Worm (Caenorhabditis elegans) whole organism, mixed stage, embryonic: Measurements from ENCODE around the gene clec-117.

ENCODE experiments used
- bed-3 ChIP-seq: fragments of 200-800 bp; sonication (Bioruptor generic); optimal IDR thresholded peaks from 3 replicates; lab custom pipeline; 2018; ENCODE audit warnings: mild to moderate bottlenecking, missing genetic modification characterization, moderate library complexity, missing compliant biosample characterization
- blmp-1 ChIP-seq: fragments of 150-350 bp; optimal IDR thresholded peaks from 2 replicates; lab custom pipeline; 2014; ENCODE audit warnings: missing biosample characterization, missing genetic modification characterization
- ceh-39 ChIP-seq: fragments of 150-350 bp; optimal IDR thresholded peaks from 2 replicates; lab custom pipeline; 2014; ENCODE audit warnings: missing biosample characterization, missing genetic modification characterization
- ceh-43 ChIP-seq: fragments of 200-800 bp; sonication (Bioruptor generic); optimal IDR thresholded peaks from 2 replicates; lab custom pipeline; 2018; ENCODE audit warnings: mild to moderate bottlenecking, missing genetic modification characterization, moderate library complexity, missing compliant biosample characterization
- ceh-83 ChIP-seq: fragments of 200-800 bp; sonication (Bioruptor generic); optimal IDR thresholded peaks from 2 replicates; lab custom pipeline; 2018; ENCODE audit warnings: mild to moderate bottlenecking, missing genetic modification characterization, missing compliant biosample characterization
- cnd-1 ChIP-seq: fragments of 200-800 bp; sonication (Bioruptor generic); optimal IDR thresholded peaks from 2 replicates; lab custom pipeline; 2018; ENCODE audit warnings: mild to moderate bottlenecking, missing genetic modification characterization, missing compliant biosample characterization
- drap-1 ChIP-seq: fragments of 200-800 bp; sonication (Bioruptor generic); optimal IDR thresholded peaks from 3 replicates; lab custom pipeline; 2018; ENCODE audit warnings: mild to moderate bottlenecking, missing genetic modification characterization, missing compliant biosample characterization
- elt-3 ChIP-seq: fragments of 150-350 bp; optimal IDR thresholded peaks from 2 replicates; lab custom pipeline; 2014; ENCODE audit warnings: missing biosample characterization, missing genetic modification characterization
- flh-1 ChIP-seq: fragments of 200-800 bp; sonication (Bioruptor generic); optimal IDR thresholded peaks from 2 replicates; lab custom pipeline; 2018; ENCODE audit warnings: mild to moderate bottlenecking, missing genetic modification characterization, moderate library complexity, missing compliant biosample characterization
- ham-2 ChIP-seq: fragments of 200-800 bp; sonication (Bioruptor generic); optimal IDR thresholded peaks from 2 replicates; lab custom pipeline; 2018; ENCODE audit warnings: mild to moderate bottlenecking, missing genetic modification characterization, missing compliant biosample characterization
- hlh-1 ChIP-seq: fragments of 150-350 bp; optimal IDR thresholded peaks from 2 replicates; lab custom pipeline; 2014; ENCODE audit warnings: missing biosample characterization, missing genetic modification reagents, missing genetic modification characterization
- lin-13 ChIP-seq: fragments of 150-350 bp; optimal IDR thresholded peaks from 2 replicates; lab custom pipeline; 2014; ENCODE audit warnings: missing biosample characterization, missing genetic modification characterization
- lin-32 ChIP-seq: fragments of 200-800 bp; sonication (Bioruptor generic); optimal IDR thresholded peaks from 2 replicates; lab custom pipeline; 2018; ENCODE audit warnings: mild to moderate bottlenecking, missing genetic modification characterization, missing compliant biosample characterization
- lsy-2 ChIP-seq: fragments of 150-350 bp; optimal IDR thresholded peaks from 2 replicates; lab custom pipeline; 2014; ENCODE audit warnings: missing biosample characterization, missing genetic modification characterization
- mab-5 ChIP-seq: fragments of 150-350 bp; optimal IDR thresholded peaks from 2 replicates; lab custom pipeline; 2014; ENCODE audit warnings: missing biosample characterization, missing genetic modification characterization
- mep-1 ChIP-seq: fragments of 150-350 bp; optimal IDR thresholded peaks from 2 replicates; lab custom pipeline; 2017; ENCODE audit warnings: missing biosample characterization, missing genetic modification reagents, missing genetic modification characterization, inconsistent platforms
- mls-2 ChIP-seq: sonication (generic microtip); optimal IDR thresholded peaks from 2 replicates; lab custom pipeline; 2016; ENCODE audit warnings: mild to moderate bottlenecking, missing genetic modification characterization, moderate library complexity, missing compliant biosample characterization
- nhr-12 ChIP-seq: fragments of 150-350 bp; optimal IDR thresholded peaks from 2 replicates; lab custom pipeline; 2014; ENCODE audit warnings: missing biosample characterization, missing genetic modification characterization
- nhr-2 ChIP-seq: fragments of 150-350 bp; optimal IDR thresholded peaks from 2 replicates; lab custom pipeline; 2014; ENCODE audit warnings: missing biosample characterization, missing genetic modification characterization
- nhr-237 ChIP-seq: fragments of 150-350 bp; optimal IDR thresholded peaks from 2 replicates; lab custom pipeline; 2014; ENCODE audit warnings: missing biosample characterization, missing genetic modification characterization
- nhr-28 ChIP-seq: fragments of 150-350 bp; optimal IDR thresholded peaks from 2 replicates; lab custom pipeline; 2014; ENCODE audit warnings: missing biosample characterization, missing genetic modification characterization
- nhr-76 ChIP-seq: sonication (generic microtip); optimal IDR thresholded peaks from 2 replicates; lab custom pipeline; 2017; ENCODE audit warnings: missing biosample characterization, missing genetic modification characterization
- pha-4 ChIP-seq: fragments of 150-350 bp; optimal IDR thresholded peaks from 2 replicates; lab custom pipeline; 2018; ENCODE audit warnings: missing biosample characterization, missing genetic modification reagents, missing genetic modification characterization
- sem-2 ChIP-seq: fragments of 200-800 bp; sonication (Bioruptor generic); optimal IDR thresholded peaks from 2 replicates; lab custom pipeline; 2018; ENCODE audit warnings: mild to moderate bottlenecking, missing genetic modification characterization, missing compliant biosample characterization
- snpc-4 ChIP-seq: fragments of 150-350 bp; optimal IDR thresholded peaks from 2 replicates; lab custom pipeline; 2014; ENCODE audit warnings: missing biosample characterization, missing genetic modification characterization
- sptf-1 ChIP-seq: sonication (generic microtip); optimal IDR thresholded peaks from 2 replicates; lab custom pipeline; 2017; ENCODE audit warnings: mild to moderate bottlenecking, missing genetic modification characterization, moderate library complexity, missing compliant biosample characterization
- unc-120 ChIP-seq: sonication (generic microtip); optimal IDR thresholded peaks from 2 replicates; lab custom pipeline; 2017; ENCODE audit warnings: missing genetic modification characterization, missing compliant biosample characterization; ENCODE audit not compliant: poor library complexity, severe bottlenecking
- unc-39 ChIP-seq: fragments of 150-350 bp; optimal IDR thresholded peaks from 2 replicates; lab custom pipeline; 2014; ENCODE audit warnings: missing biosample characterization, missing genetic modification characterization
- unc-62 ChIP-seq: fragments of 150-350 bp; optimal IDR thresholded peaks from 2 replicates; lab custom pipeline; 2014; ENCODE audit warnings: missing biosample characterization, missing genetic modification reagents, missing genetic modification characterization
- zip-8 ChIP-seq: fragments of 150-350 bp; optimal IDR thresholded peaks from 2 replicates; lab custom pipeline; 2014; ENCODE audit warnings: missing biosample characterization, missing genetic modification characterization
- ztf-11 ChIP-seq: fragments of 150-350 bp; optimal IDR thresholded peaks from 2 replicates; lab custom pipeline; 2014; ENCODE audit warnings: missing biosample characterization, missing genetic modification characterization

The clec-117 gene

DNA sequence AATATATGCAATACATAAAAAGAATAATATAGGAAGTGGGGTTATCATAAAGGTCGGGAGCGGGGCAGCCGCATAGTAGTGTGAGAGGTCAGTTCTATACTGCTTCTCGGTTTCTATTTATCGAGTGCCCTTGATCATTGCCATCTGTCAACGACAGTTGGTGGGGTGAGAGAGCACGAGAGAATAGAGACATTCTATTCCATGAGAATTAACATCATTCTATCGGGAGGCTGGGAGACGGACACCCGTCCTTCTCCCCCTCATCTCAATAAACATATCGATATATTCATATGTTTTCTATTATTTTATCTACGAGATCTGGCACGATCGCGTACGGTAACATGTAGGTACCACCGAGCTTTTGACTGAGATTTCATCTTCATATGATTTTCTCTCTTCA is 15.3 kb upstream of the clec-117 start, which contains the start of gene mps-2:
mps-2 (minus strand) TSS at position 101 of the 400 bp plus-strand sequence.
- TF ChIP-seq cnd-1 (tag; lab: Kevin White, UChicago), result peak; percentile 63

DNA sequence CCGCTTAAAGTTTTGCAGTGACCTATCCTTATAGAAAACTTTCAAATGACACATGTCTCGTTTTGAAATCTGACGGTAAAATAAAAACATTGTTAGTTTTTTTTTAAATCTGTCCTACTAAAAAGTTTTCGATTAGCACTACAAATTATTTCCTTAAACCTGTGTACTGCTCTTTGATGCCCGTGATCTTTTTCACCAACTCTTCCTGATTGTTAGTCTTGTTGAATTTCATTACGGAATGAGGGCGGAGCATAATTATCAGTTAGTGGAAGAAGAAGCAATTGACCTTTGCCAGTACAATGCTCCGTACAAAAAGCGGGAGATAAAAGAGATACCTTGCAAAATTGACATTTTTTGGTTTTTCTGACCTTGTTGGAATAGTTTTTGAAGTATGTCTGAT is 10.3 kb upstream of the clec-117 start, which contains the start of gene K01A2.4:
K01A2.4 (plus strand) TSS at position 301 of the 400 bp plus-strand sequence.
- no peak for TF ChIP-seq ceh-39 (tag; lab: Kevin White, UChicago)
- no peak for TF ChIP-seq flh-1 (GFP tag; lab: Kevin White, UChicago)
- TF ChIP-seq cnd-1 (tag; lab: Kevin White, UChicago), result no peak
- TF ChIP-seq unc-39 (tag; lab: Kevin White, UChicago), result no peak
- no peak for TF ChIP-seq mab-5 (tag; lab: Kevin White, UChicago)
- TF ChIP-seq unc-120, result no peak
- TF ChIP-seq sptf-1 (tag; lab: Kevin White, UChicago), result no peak
- TF ChIP-seq nhr-76 (tag; lab: Kevin White, UChicago), result no peak
- TF ChIP-seq ceh-43 (GFP tag; lab: Kevin White, UChicago), result no peak
- no peak for TF ChIP-seq unc-62
- TF ChIP-seq ztf-11 (tag; lab: Kevin White, UChicago), result no peak
- TF ChIP-seq lin-13 (tag; lab: Kevin White, UChicago), result no peak
- no peak for TF ChIP-seq blmp-1 (tag; lab: Kevin White, UChicago)
- no peak for TF ChIP-seq mep-1 (tag; lab: Kevin White, UChicago)
- TF ChIP-seq drap-1, result no peak
- no peak for TF ChIP-seq sem-2 (GFP tag; lab: Kevin White, UChicago)
- TF ChIP-seq bed-3 (GFP tag; lab: Kevin White, UChicago), result no peak
- no peak for TF ChIP-seq ham-2 (GFP tag; lab: Kevin White, UChicago)

DNA sequence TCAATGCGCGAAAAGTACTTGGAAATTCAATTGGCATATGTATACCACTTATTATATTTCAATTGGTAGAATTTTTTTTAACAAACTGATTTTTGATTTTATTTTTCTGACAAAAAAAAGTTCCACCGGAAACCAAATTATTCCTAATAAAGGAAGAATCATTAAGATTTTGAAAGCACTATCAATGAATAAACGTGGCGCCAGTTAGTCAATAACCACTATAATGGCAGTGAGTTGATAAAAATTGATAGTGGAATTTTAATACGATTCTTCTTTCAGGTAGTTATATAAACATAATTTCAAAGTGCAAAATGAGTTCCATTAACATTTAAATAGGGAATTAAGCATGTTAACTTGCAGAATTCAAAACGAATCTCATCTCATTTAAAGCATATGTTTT is 8.8 kb upstream of the clec-117 start, which contains the start of gene col-69:
col-69 (minus strand) TSS at position 101 of the 400 bp plus-strand sequence.
- TF ChIP-seq lsy-2 (tag; lab: Kevin White, UChicago) (no peak), nhr-12 (tag; lab: Kevin White, UChicago) (no peak), nhr-2 (tag; lab: Kevin White, UChicago) (no peak), elt-3 (tag; lab: Kevin White, UChicago) (no peak), mls-2 (tag; lab: Kevin White, UChicago) (no peak), cnd-1 (tag; lab: Kevin White, UChicago) (no peak), pha-4 (tag; lab: Kevin White, UChicago) (no peak), snpc-4 (tag; lab: Kevin White, UChicago) (no peak), ham-2 (GFP tag; lab: Kevin White, UChicago) (no peak), ztf-11 (tag; lab: Kevin White, UChicago) (no peak), ceh-39 (tag; lab: Kevin White, UChicago) (no peak), ceh-83 (GFP tag; lab: Kevin White, UChicago) (no peak), unc-120 (no peak), nhr-237 (no peak), lin-32 (no peak), flh-1 (GFP tag; lab: Kevin White, UChicago) (no peak), hlh-1 (tag; lab: Kevin White, UChicago) (no peak), nhr-28 (tag; lab: Kevin White, UChicago) (no peak), sptf-1 (tag; lab: Kevin White, UChicago) (no peak)

DNA sequence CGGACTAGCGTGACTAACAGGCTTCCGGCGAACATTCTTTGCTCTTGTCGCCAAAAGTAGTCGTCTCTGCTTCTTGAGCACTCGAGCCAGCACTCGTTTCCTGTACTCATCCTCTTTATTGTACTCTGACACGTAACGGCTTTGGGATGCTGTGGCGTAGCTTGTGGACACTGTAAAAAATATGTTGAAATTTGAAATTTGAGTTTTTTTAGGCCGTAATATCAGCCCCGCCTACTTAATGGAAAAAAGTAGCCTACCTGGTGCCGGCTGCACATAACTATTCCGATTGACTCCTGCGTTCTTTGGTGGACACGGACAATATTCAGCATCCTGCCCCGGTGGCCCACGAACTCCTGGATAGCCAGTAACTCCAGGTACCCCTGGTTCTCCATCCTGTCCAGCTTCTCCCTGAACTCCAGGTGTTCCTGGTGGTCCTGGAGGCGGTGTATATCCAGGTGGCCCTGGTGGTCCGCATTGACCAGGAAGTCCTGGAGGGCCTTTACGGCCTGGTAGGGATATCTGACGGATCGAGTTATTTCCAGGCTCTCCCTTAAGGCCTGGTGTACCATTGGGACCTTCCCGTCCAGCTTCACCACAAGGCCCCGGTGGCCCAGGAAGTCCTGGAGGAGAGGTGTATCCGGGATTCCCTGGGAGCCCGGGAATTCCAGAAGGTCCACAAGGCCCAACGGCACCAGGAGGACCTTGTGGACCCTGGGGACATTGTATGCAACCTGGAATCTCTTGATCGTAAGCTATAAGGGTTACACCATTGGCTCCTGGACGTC is 7.3 kb upstream of the clec-117 start:
- TF ChIP-seq ceh-43 (GFP tag; lab: Kevin White, UChicago) (no peak), elt-3 (tag; lab: Kevin White, UChicago) (no peak), pha-4 (tag; lab: Kevin White, UChicago) (no peak), nhr-28 (tag; lab: Kevin White, UChicago) (no peak), zip-8 (no peak), nhr-12 (tag; lab: Kevin White, UChicago) (no peak), nhr-2 (tag; lab: Kevin White, UChicago) (no peak), unc-39 (tag; lab: Kevin White, UChicago) (no peak), lin-13 (tag; lab: Kevin White, UChicago) (no peak), nhr-76 (tag; lab: Kevin White, UChicago) (no peak), ztf-11 (tag; lab: Kevin White, UChicago) (no peak), hlh-1 (tag; lab: Kevin White, UChicago) (no peak), ceh-39 (tag; lab: Kevin White, UChicago) (no peak), mep-1 (tag; lab: Kevin White, UChicago) (no peak), lsy-2 (tag; lab: Kevin White, UChicago) (no peak), ham-2 (GFP tag; lab: Kevin White, UChicago) (no peak), mab-5 (tag; lab: Kevin White, UChicago) (no peak)
- TF ChIP-seq, all 35 proteins: peak for 0
